Fruit fly (Drosophila melanogaster) S2 (cell line): Measurements from ENCODE around the gene APC7.

Experiments
- CG8478 ChIP-seq: fragments of >200 bp; optimal IDR thresholded peaks from 2 replicates; lab custom pipeline; 2018
- CTCF ChIP-seq, 2 experiments: fragments of >200 bp; optimal IDR thresholded peaks; 2 replicates each; lab custom pipeline; 2018

DNA sequence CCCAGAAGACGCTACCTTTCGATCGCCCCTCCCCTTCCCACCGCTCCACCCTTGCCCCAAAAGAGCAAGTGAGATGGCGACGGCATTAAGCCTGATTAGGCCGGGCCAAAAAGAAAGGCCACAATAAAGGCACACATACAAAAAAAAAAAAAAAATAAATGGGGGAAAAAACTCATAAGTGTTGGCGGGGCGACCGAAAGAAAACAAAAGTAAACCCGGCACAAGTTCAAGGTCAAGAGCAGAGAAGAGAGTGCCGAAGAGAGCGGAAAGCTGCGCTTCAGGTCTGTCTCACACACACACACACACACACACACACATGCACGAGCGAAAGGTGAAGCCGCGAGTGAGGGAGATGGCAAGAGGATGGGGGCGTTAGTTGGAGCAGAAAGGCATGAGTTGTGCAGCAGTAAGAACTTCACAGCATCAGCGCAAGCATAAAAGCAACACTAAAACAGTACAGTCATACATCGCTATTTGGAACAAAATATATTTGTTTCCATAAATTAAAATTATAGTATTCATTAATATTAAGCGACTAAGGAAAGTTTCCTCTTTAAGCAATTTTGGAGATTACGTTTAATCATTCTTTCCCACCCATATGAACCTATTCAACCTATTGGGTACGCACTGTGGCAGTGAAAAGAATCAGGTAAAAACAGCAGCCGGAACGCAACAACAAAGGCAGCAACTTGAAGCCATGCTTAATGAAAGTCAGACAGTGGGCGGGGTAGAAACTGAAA, 27.3 kb downstream of the APC7 start:
- no peak for TF ChIP-seq CTCF (optimal IDR thresholded peaks at IDR 0.05; lab: Kevin White, UChicago)
- TF ChIP-seq CG8478 (lab: Kevin White, UChicago): no peak
